Worm (Caenorhabditis elegans) whole organism, early embryonic: ENCODE results near the gene F53H2.1.

Source experiments
- B0310.2 ChIP-seq: sonication (generic microtip); optimal IDR thresholded peaks from 2 replicates; lab custom pipeline; 2016; ENCODE audit warnings: mild to moderate bottlenecking, missing genetic modification characterization, missing compliant biosample characterization
- ama-1 ChIP-seq: fragments of 150-350 bp; optimal IDR thresholded peaks from 2 replicates; lab custom pipeline; 2014
- ceh-13 ChIP-seq: fragments of 200-800 bp; sonication (Bioruptor generic); optimal IDR thresholded peaks from 2 replicates; lab custom pipeline; 2018; ENCODE audit warnings: mild to moderate bottlenecking, missing genetic modification characterization, missing compliant biosample characterization
- ets-7 ChIP-seq: sonication (generic microtip); optimal IDR thresholded peaks from 2 replicates; lab custom pipeline; 2016; ENCODE audit warnings: missing genotype, missing genetic modification characterization, missing compliant biosample characterization
- flt-1 ChIP-seq: fragments of 200-800 bp; sonication (Bioruptor generic); IDR thresholded peaks from 2 replicates; pipeline ENCODE4 v1.3.6; 2022; ENCODE audit warnings: missing genetic modification characterization, missing compliant biosample characterization
- hmg-4 ChIP-seq: fragments of 200-800 bp; sonication (Bioruptor generic); optimal IDR thresholded peaks from 2 replicates; lab custom pipeline; 2018; ENCODE audit warnings: mild to moderate bottlenecking, missing genetic modification characterization, missing compliant biosample characterization
- scrt-1 ChIP-seq: fragments of 200-800 bp; sonication (Bioruptor generic); IDR thresholded peaks from 2 replicates; pipeline ENCODE4 v1.3.6; 2022; ENCODE audit warnings: missing genetic modification characterization, missing compliant biosample characterization
- sea-1 ChIP-seq: fragments of 200-800 bp; sonication (Bioruptor generic); conservative IDR thresholded peaks from 2 replicates; pipeline ENCODE4 v1.3.6; 2022; ENCODE audit warnings: missing genetic modification characterization, missing compliant biosample characterization
- tbx-37 ChIP-seq: fragments of 200-800 bp; sonication (Bioruptor generic); conservative IDR thresholded peaks from 2 replicates; pipeline ENCODE4 v1.3.6; 2022; ENCODE audit warnings: missing genetic modification reagents, missing genetic modification characterization, missing compliant biosample characterization

- no peak for TF ChIP-seq flt-1
- no peak for TF ChIP-seq scrt-1 (GFP tag; lab: Robert Waterston, UW)
- TF ChIP-seq sea-1 (GFP tag; lab: Robert Waterston, UW), result no peak
- no peak for TF ChIP-seq ceh-13 (GFP tag; lab: Kevin White, UChicago)
- TF ChIP-seq B0310.2 (tag; lab: Kevin White, UChicago), result no peak
- TF ChIP-seq hmg-4 (GFP tag; lab: Kevin White, UChicago), result no peak
- TF ChIP-seq ama-1 (lab: Kevin White, UChicago), result no peak
- no peak for TF ChIP-seq ets-7
- TF ChIP-seq tbx-37 (GFP tag; lab: Robert Waterston, UW), result no peak
Measured at ce11 chrV:20387415-20387814, at the start of gene F53H2.1.
